Worm (Caenorhabditis elegans) whole organism, L4/young adult: Measurements from ENCODE around the gene F58H1.7.

Source experiments
- W03F9.2 ChIP-seq: fragments of 150-350 bp; optimal IDR thresholded peaks from 2 replicates; lab custom pipeline; 2014; ENCODE audit warnings: missing biosample characterization, missing genetic modification characterization
- dao-5 ChIP-seq: sonication (generic microtip); optimal IDR thresholded peaks from 2 replicates; lab custom pipeline; 2016; ENCODE audit warnings: missing genotype, missing genetic modification characterization, moderate library complexity, missing compliant biosample characterization
- him-1 ChIP-seq: sonication (generic microtip); optimal IDR thresholded peaks from 2 replicates; lab custom pipeline; 2016; ENCODE audit warnings: missing genotype, missing genetic modification reagents, missing genetic modification characterization, missing compliant biosample characterization

F58H1.7 gene

DNA sequence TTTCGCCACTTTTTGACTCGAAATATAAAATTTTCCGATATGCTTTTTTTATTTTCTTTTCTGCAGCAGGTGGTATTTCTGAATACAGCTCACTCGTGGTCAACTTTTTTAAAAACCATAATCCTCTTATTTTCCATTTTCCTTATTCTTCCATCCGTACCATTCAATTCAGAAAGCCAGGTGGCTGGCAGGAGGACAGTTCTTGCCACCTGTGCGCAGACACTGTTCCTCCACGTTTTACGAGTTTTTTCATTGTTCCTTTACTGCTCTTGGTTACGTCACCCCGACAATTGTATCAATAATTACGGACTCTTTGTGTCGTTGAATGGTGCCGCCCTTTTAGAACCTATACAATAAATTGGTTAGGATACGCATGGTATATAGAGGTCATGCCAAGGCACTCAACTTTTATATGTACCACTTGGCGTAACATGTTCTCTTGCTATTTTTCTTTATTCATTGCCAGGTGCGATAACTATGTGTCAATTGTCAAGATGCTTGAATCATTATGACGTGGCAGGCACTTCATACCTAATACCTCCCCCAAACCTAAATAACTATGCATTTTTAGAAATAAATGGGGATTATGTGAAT lies 11.7 kb downstream of the F58H1.7 start:
- TF ChIP-seq him-1 = no peak
- TF ChIP-seq W03F9.2 (tag; lab: Kevin White, UChicago) = no peak
- no peak for TF ChIP-seq dao-5 (tag; lab: Kevin White, UChicago)

DNA sequence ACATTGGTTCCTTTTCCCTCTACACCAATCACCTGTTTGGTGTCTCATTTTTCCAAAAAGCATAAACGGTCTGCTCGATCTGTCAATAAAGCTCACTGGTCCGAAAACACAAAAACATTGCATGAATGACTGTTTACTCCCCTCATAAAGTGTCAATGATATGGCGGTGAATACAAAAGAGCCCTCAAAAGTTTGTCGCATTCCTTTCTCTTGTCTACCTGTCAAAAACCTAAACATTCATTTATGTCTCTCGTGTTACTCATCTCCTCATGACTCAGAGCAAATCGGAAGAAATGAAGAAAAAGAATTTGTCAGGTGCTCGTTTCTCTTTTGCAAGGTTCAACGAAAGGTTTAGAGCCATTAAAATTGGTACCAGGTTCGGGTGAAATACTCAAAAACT lies 13.4 kb downstream of the F58H1.7 start:
- no peak for TF ChIP-seq dao-5 (tag; lab: Kevin White, UChicago)
- no peak for TF ChIP-seq W03F9.2 (tag; lab: Kevin White, UChicago)
- no peak for TF ChIP-seq him-1

DNA sequence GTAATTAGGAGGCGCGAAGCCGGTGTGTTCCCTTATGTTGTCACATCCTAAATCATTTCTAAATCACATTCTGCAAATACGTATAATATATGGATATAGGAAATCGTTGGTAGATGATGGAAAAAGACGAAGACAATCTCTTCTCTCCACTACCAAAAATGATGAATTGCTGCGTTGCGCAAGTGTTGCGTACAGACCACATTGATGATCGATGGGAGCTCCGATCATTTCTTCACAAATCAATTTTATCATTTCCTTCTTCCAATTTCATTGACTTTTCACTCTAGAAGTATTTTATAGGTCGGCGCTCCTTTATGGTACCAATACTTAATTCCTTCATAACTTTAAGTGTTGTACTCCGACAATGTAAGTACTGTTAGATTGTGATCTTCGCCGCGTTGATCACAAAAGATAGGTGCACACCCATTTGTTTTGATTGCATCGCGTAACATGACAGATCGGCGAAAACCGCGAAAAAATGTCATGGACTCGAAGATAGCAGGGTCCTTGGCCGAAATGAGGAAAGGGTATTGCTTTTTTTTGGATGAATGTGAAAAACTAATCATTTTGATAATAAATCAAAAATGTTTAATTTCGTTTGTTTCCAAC lies 15.0 kb downstream of the F58H1.7 start:
- TF ChIP-seq dao-5 (tag; lab: Kevin White, UChicago) (no peak), him-1 (no peak), W03F9.2 (tag; lab: Kevin White, UChicago) (no peak)

DNA sequence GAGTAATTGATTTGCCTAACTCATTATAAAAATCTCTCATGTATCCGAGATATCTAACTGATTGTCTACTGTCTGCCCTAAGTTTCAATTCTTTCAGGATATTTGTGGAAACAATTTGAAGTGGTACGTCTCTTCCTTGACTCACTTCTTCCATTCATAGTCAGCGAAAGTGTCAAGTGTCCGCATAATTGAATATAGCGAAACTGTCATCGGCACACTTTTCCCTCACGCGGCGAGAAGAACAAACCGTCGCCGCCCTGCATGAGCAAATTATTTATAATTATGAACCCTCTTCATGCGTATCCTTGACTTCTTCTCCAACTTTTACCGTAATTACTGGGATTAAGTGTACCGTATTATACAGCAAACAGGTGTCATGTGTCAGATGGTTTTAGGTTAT lies 16.0 kb downstream of the F58H1.7 start:
- TF ChIP-seq W03F9.2 (tag; lab: Kevin White, UChicago) (no peak), him-1 (no peak), dao-5 (tag; lab: Kevin White, UChicago) (no peak)

DNA sequence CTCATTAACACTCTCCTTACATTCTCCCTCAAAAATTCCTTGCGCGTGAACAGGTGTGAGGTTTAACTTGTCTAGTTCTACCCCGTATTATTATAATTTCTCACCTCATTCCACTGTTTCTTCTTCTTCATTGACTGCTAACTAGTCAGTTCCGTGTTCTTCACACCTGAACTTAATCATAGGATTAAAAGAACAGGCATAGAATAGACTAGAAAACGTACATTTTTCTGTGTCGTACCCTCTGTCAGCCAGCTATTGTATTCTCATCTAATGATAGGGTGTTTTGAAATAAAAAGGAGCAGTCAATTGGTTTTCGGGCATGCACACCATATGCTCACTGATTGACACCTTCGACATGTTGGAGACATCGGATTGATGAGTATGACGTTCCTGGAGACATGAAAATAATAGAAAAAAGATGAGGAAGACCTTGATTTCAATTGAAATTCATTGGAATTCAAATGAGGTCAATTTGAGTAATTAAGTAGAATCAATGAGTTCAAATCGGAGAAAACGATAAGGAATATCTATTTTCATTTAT lies 17.1 kb downstream of the F58H1.7 start:
- no peak for TF ChIP-seq him-1
- no peak for TF ChIP-seq W03F9.2 (tag; lab: Kevin White, UChicago)

DNA sequence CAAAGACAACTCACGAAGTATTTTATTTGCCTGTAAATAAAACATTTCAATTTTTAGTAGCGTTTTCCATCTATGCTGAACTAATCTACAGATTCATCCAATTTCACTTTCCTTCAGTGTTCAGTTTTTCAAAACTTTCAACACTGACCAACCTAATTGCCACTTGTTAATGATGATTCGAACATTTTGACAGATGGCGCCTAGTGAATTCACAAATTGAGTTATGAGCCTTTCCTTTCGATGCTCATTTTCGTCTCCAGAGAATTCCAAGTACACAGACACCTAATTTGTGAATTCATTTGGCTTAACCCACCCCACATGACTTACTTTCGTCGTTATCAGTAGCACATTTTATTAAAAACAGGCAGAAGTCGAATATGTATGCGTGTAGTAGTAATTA lies 17.8 kb downstream of the F58H1.7 start:
- no peak for TF ChIP-seq W03F9.2 (tag; lab: Kevin White, UChicago)
- TF ChIP-seq dao-5 (tag; lab: Kevin White, UChicago) = no peak
- TF ChIP-seq him-1 = no peak

DNA sequence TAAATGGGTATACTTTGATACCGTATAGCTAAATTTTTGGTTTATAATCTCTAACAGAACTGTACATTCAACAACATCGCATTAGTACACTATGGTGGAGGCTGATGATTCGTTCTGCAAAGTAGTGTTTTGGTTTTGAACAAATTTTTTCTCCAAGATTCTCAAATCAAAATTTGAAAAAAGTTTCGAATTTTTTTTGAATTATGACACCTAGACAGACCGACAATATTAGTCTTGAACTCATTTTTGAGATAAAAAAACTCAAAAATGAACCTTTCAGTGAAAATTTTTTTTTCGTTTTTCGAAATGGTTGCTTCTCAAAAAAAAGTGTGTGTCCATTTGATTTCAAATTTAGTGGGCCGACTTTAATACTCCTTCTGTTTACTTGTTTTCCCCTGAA lies 19.2 kb downstream of the F58H1.7 start:
- no peak for TF ChIP-seq him-1
- TF ChIP-seq W03F9.2 (tag; lab: Kevin White, UChicago) = no peak
- no peak for TF ChIP-seq dao-5 (tag; lab: Kevin White, UChicago)

DNA sequence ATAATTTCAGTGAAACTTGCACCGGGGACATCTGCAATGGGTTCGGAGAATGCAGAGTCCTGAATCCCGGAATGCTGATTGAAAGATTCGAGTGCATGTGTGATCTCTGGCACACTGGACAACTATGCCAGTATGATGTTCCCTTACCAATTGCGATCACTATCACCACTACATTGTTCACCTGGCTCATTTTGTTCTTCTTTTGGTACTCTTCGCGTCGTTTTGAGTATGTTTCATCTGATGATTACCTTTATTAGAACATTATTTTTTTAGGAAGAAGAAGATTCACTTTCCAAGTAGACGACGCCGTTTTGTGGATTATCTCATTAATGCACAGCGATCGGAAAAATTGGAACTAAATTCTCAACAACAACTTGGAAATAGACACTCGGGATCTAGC lies 20.9 kb downstream of the F58H1.7 start:
- no peak for TF ChIP-seq W03F9.2 (tag; lab: Kevin White, UChicago)
- no peak for TF ChIP-seq him-1
- no peak for TF ChIP-seq dao-5 (tag; lab: Kevin White, UChicago)

DNA sequence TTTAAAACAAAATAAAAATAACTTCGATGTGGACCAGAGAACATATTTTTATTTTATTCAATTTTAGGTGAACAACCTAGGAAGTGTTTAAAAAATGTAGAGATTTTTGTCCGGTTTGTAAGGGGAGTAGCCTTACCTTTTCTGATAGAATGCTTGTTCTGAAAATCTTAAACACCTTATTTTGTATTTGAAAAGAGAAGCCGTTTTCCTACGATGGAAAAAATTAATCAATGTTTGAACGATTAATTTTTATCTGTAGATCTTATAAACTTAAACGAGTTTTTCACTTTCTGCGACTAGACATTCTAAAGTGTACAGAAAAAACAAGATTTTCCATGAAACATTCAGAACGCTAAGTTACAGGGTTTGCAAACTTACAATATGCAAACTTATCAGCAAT lies 22.3 kb downstream of the F58H1.7 start, which contains the start of gene F58H1.6:
Gene F58H1.6 (plus strand): TSS at position 301 of the 400 bp plus-strand sequence.
- TF ChIP-seq dao-5 (tag; lab: Kevin White, UChicago) (no peak), W03F9.2 (tag; lab: Kevin White, UChicago) (no peak), him-1 (no peak)

DNA sequence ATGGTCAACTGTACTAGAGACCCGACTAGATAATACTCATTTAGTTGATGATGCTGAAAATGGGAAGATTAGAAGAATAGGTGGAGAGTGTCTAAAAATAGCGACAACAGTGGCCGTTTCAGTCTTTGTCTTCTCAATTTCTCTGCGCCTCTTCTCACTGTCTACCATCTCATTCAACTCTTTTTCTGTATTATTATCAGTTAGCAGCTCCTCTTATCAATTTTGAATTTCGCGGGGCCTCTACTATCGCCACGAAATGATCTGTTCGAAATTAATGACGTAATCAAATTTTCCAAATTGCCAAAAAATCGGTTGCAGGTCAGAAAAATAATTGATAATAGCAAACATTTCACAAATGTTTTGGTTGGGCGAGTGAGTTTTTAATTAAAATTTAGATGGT lies 23.0 kb downstream of the F58H1.7 start:
- no peak for TF ChIP-seq him-1
- no peak for TF ChIP-seq dao-5 (tag; lab: Kevin White, UChicago)
- TF ChIP-seq W03F9.2 (tag; lab: Kevin White, UChicago) = no peak

DNA sequence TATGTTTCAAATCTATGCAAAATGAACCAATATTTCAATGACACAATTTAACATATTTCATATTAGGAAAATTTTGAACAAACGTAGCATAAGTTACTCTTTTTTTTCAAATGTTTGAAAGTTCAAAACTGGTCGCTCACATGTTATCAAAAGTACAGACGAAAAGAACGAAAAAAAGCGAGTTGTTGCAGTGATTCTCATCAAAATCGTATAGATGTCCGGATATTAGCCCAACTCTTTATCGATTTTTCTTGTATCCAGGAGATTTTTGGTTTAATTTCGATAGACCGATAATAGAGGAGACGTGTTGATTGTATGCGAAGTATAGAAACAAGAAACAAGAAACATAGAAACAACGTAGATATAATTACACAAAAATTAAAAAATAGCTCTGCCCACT lies 24.3 kb downstream of the F58H1.7 start:
- TF ChIP-seq dao-5 (tag; lab: Kevin White, UChicago) = no peak
- TF ChIP-seq W03F9.2 (tag; lab: Kevin White, UChicago) = no peak
- no peak for TF ChIP-seq him-1

DNA sequence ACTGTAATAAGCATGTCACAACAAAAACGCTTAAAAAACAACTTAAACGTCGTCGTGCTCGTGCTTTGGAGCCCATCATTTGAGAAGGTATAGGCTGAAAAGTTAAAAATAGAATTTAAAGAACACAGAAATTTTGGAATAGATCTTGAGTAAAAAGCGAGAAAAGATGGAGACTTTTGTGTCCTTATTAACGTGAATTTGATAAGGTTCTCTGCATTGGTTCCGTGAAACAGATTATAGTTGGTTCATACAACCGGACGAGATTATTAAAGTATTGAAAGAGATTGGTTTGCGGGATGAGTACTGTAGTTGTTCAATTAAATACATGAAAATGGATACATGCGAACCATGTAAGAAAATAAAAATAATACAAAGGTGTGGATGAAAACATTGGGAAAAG lies 26.9 kb downstream of the F58H1.7 start, which contains the start of gene gpla-1:
Gene gpla-1 (minus strand): TSS at position 101 of the 400 bp plus-strand sequence.
- TF ChIP-seq W03F9.2 (tag; lab: Kevin White, UChicago) (no peak), him-1 (no peak), dao-5 (tag; lab: Kevin White, UChicago) (no peak)

DNA sequence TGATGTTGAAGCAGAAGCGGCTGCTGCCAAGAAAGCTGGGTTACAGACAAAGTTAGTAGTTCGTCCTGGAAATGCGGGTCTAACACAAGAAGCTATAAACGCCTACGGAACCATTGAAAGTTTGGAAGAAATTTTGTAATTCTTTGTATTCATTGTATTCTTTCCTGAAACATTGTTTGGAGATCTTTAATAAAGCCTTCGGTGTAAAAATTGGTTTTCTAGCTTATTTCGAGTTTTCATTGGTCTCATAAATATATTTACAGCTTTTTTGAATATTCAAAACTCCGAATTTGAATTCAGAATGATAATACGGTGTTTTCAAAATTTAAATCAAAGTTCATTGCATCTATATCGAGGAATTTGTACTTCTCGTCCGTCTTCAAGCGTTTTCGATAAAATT lies 29.8 kb downstream of the F58H1.7 start, which contains the start of gene F58H1.8:
Gene F58H1.8 (plus strand): TSS at position 301 of the 400 bp plus-strand sequence.
- TF ChIP-seq dao-5 (tag; lab: Kevin White, UChicago) = no peak
- no peak for TF ChIP-seq W03F9.2 (tag; lab: Kevin White, UChicago)
- no peak for TF ChIP-seq him-1

DNA sequence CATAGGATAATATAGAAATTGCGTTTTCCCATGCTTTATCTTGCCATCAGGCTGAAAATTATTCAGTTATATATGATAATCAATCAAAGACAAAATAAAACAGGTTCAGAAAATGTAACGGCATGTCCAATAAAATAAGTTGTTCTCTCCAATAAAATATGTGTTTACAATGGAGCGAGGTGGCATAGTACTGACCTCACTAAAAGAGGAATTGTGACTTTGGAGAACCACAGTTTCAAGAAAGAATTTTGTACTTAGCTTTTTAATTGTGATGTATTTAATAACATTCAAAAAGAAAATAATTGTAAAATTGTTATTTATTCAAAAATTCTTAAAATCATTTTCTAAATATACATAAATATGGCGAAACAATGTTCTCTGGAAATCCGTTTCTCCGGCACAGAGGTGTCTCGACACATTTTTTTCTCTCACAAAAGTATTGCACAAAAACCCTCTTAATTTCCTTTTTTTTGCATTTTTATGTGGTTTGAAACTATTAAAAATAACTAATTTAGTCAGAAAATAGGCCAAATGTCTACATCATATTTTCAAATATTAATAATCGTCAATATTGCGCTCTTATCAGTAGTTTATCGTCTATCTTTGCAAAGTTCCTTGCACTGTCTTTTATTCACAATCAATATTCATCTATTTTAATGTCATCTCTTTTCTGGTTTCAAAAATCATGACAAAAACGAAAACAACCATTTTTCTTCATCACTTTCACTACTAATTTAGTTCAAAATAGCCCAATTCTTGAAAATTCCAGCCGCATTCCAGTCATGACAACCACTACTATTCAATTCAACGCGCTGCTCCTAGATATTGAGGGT lies 31.2 kb downstream of the F58H1.7 start, which contains the start of the genes aman-2 and F58H1.3:
Gene aman-2 (minus strand): TSS at position 51 of the 833 bp plus-strand sequence.
Gene F58H1.3 (plus strand): TSS at position 783 of the 833 bp plus-strand sequence.
- TF ChIP-seq W03F9.2 (tag; lab: Kevin White, UChicago) (no peak), dao-5 (tag; lab: Kevin White, UChicago) (no peak)
